Fruit fly (Drosophila melanogaster) whole organism, wandering third instar larva: ENCODE measurements around the gene CG15177.

Experiments
- Abd-B ChIP-seq: fragments of >200 bp; optimal IDR thresholded peaks from 2 replicates; lab custom pipeline; 2017; ENCODE audit warnings: missing biosample characterization, missing genetic modification characterization
- Dfd ChIP-seq: fragments of >200 bp; optimal IDR thresholded peaks from 2 replicates; lab custom pipeline; 2017; ENCODE audit warnings: missing biosample characterization, missing genetic modification characterization
- Dif ChIP-seq: fragments of 200-275, 200-300 bp; sonication (Bioruptor generic); optimal IDR thresholded peaks from 2 replicates; lab custom pipeline; 2018; ENCODE audit warnings: missing biosample characterization, missing genetic modification characterization; ENCODE audit not compliant: partially characterized antibody
- Hr78 ChIP-seq: fragments of >200 bp; optimal IDR thresholded peaks from 2 replicates; lab custom pipeline; 2017; ENCODE audit warnings: missing biosample characterization, missing genetic modification characterization
- Hr83 ChIP-seq: fragments of 200-300 bp; sonication (Bioruptor generic); optimal IDR thresholded peaks from 2 replicates; lab custom pipeline; 2016; ENCODE audit warnings: missing biosample characterization, mild to moderate bottlenecking, missing genetic modification characterization, moderate library complexity; ENCODE audit not compliant: poor library complexity, severe bottlenecking
- Myc ChIP-seq: fragments of >200 bp; optimal IDR thresholded peaks from 2 replicates; lab custom pipeline; 2017
- OdsH ChIP-seq: fragments of 200-800 bp; sonication (Bioruptor generic); optimal IDR thresholded peaks from 2 replicates; lab custom pipeline; 2016; ENCODE audit warnings: missing biosample characterization, mild to moderate bottlenecking, missing genetic modification characterization
- dl ChIP-seq, 2 experiments: fragments of 175-275, 200-275 bp in 1 of 2; fragments of 200-275 bp in 1 of 2; sonication (Bioruptor generic); optimal IDR thresholded peaks; lab custom pipeline; 2018; ENCODE audit warnings: mild to moderate bottlenecking in 2 of 2, missing biosample characterization in 2 of 2, missing genetic modification characterization in 2 of 2, moderate library complexity in 2 of 2; ENCODE audit not compliant: partially characterized antibody in 2 of 2, insufficient read depth in 1 of 2
- dsf ChIP-seq: sonication (Bioruptor generic); optimal IDR thresholded peaks from 2 replicates; lab custom pipeline; 2016; ENCODE audit warnings: missing biosample characterization, missing genetic modification characterization, borderline replicate concordance
- ey ChIP-seq: fragments of 200-800 bp; sonication (Bioruptor generic); optimal IDR thresholded peaks from 2 replicates; lab custom pipeline; 2016; ENCODE audit warnings: missing biosample characterization, missing genetic modification characterization
- h ChIP-seq: fragments of 200-800 bp; sonication (Bioruptor generic); optimal IDR thresholded peaks from 3 replicates; lab custom pipeline; 2016; ENCODE audit warnings: missing biosample characterization, mild to moderate bottlenecking, missing genetic modification characterization
- pan ChIP-seq: fragments of >200 bp; optimal IDR thresholded peaks from 2 replicates; lab custom pipeline; 2017
- psq ChIP-seq: fragments of 200-800 bp; sonication (Bioruptor generic); optimal IDR thresholded peaks from 3 replicates; lab custom pipeline; 2017; ENCODE audit warnings: missing biosample characterization, mild to moderate bottlenecking, missing genetic modification characterization, moderate library complexity
- usp ChIP-seq: fragments of >200 bp; optimal IDR thresholded peaks from 2 replicates; lab custom pipeline; 2017; ENCODE audit warnings: missing biosample characterization, missing genetic modification characterization

DNA sequence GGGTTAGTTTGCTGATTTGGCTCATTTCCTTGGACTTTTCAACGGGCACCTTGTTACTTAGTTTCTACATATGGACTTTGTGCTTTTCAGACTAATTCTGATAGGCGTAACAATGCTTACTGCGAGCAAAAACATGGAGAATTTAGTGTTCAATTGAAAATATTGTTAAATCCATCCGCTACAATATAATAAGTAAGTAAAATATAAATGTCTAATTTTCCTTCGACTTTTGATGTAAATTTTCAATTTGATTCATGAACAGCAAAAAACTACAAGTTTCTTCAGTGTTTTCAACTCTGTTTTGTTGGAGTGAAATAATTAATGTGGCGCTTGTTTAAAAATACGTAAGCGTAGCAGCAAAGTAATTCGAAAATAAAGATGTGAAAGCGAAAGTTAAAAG is 20.3 kb downstream of the CG15177 start, which contains the start of gene glob2:
- TF ChIP-seq Abd-B = no peak
- no peak for TF ChIP-seq dsf (GFP tag; lab: Kevin White, UChicago)
- TF ChIP-seq dl (GFP tag; optimal IDR thresholded peaks at IDR 0.05; lab: Kevin White, UChicago; ENCODE audit: insufficient read depth in 1 of 2, partially characterized antibody in 2 of 2) = no peak
- no peak for TF ChIP-seq Myc (lab: Kevin White, UChicago)
- no peak for TF ChIP-seq pan (lab: Kevin White, UChicago)
- no peak for TF ChIP-seq Hr78 (GFP tag; lab: Kevin White, UChicago)
- no peak for TF ChIP-seq OdsH (GFP tag; lab: Kevin White, UChicago)
- TF ChIP-seq Dif = no peak
- TF ChIP-seq Dfd (GFP tag; lab: Kevin White, UChicago) = no peak
- no peak for TF ChIP-seq Hr83
- no peak for TF ChIP-seq ey (GFP tag; lab: Kevin White, UChicago)
- no peak for TF ChIP-seq psq
- TF ChIP-seq usp (GFP tag; lab: Kevin White, UChicago) = no peak
- TF ChIP-seq h = no peak
